Worm (Caenorhabditis elegans) whole organism, L4 larva: ENCODE measurements around the gene F38E9.4.

Experiments
- F26F4.8 ChIP-seq: fragments of 200-800 bp; sonication (Bioruptor generic); conservative IDR thresholded peaks from 2 replicates; pipeline ENCODE4 v1.3.6; 2022; ENCODE audit warnings: missing genetic modification characterization, missing compliant biosample characterization
- Y75B8A.6 ChIP-seq: fragments of 200-800 bp; sonication (Bioruptor generic); IDR thresholded peaks from 2 replicates; pipeline ENCODE4 v1.3.6; 2022; ENCODE audit warnings: missing genetic modification reagents, missing genetic modification characterization, missing compliant biosample characterization
- ceh-32 ChIP-seq: sonication (generic microtip); optimal IDR thresholded peaks from 2 replicates; lab custom pipeline; 2016; ENCODE audit warnings: mild to moderate bottlenecking, missing genetic modification characterization, missing compliant biosample characterization; ENCODE audit not compliant: poor library complexity
- cey-2 ChIP-seq: sonication (generic microtip); optimal IDR thresholded peaks from 3 replicates; lab custom pipeline; 2017; ENCODE audit warnings: missing genetic modification characterization, mild to moderate bottlenecking, missing compliant biosample characterization, antibody characterized with exemption, borderline replicate concordance; ENCODE audit not compliant: insufficient read depth
- fkh-10 ChIP-seq: fragments of 150-350 bp; optimal IDR thresholded peaks from 2 replicates; lab custom pipeline; 2014; ENCODE audit warnings: missing biosample characterization, missing genetic modification reagents, missing genetic modification characterization
- lim-7 ChIP-seq: fragments of 200-800 bp; sonication (Bioruptor generic); IDR thresholded peaks from 2 replicates; pipeline ENCODE4 v1.3.6; 2022; ENCODE audit warnings: missing genetic modification characterization, missing compliant biosample characterization
- lin-13 ChIP-seq: fragments of 150-350 bp; optimal IDR thresholded peaks from 2 replicates; lab custom pipeline; 2014; ENCODE audit warnings: missing biosample characterization, missing genetic modification reagents, missing genetic modification characterization
- mep-1 ChIP-seq: fragments of 150-350 bp; sonication (generic microtip); optimal IDR thresholded peaks from 3 replicates; lab custom pipeline; 2014; ENCODE audit warnings: missing biosample characterization, missing genetic modification characterization
- spr-1 ChIP-seq: sonication (generic microtip); optimal IDR thresholded peaks from 2 replicates; lab custom pipeline; 2016; ENCODE audit warnings: mild to moderate bottlenecking, missing genetic modification characterization, missing compliant biosample characterization
- unc-62 ChIP-seq, 3 experiments: fragments of 150-350 bp in 1 of 3; sonication (generic microtip); optimal IDR thresholded peaks in 2 of 3; peaks in 1 of 3; 1 replicate in 1 of 3; 2 replicates in 2 of 3; lab custom pipeline; 2014 to 2017; ENCODE audit warnings: missing biosample characterization in 3 of 3, missing genetic modification characterization in 3 of 3, missing genetic modification reagents in 3 of 3, missing genotype in 1 of 3

DNA sequence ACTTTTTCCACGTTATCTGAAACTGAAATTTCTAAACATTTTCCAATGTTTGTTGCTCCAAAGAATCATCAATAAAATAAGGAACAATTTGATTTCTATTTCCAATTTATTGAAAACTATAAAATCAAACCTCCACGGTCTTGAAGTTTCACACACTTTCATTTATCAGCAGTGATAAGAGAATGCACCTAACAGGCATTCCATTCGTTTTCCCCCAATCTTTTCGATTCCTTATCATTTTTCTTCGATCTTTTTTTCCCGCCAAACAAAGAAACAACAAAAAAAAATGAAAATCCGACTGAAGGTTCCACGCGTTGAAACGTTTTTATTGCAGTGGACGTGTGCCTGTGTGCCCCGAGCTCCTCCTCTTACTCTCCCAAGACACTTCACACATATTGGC, 4.9 kb downstream of the F38E9.4 start, which contains the start of gene nas-39:
- TF ChIP-seq ceh-32: no peak
- TF ChIP-seq F26F4.8 (GFP tag; lab: Robert Waterston, UW): no peak
- TF ChIP-seq lin-13: no peak
- TF ChIP-seq unc-62 (GFP tag; optimal IDR thresholded peaks at IDR 0.05 in 1 of 2; lab: Kevin White, UChicago): no peak
- TF ChIP-seq unc-62 (tag; optimal IDR thresholded peaks at IDR 0.05; lab: Kevin White, UChicago): no peak
- TF ChIP-seq mep-1 (tag; lab: Kevin White, UChicago): no peak
- TF ChIP-seq lim-7 (GFP tag; lab: Robert Waterston, UW): no peak
- TF ChIP-seq Y75B8A.6 (GFP tag; lab: Robert Waterston, UW): no peak
- TF ChIP-seq cey-2 (tag; lab: Kevin White, UChicago): no peak
- TF ChIP-seq spr-1 (tag; lab: Kevin White, UChicago): no peak
- no peak for TF ChIP-seq fkh-10 (GFP tag; lab: Kevin White, UChicago)
